Worm (Caenorhabditis elegans): Measurements from ENCODE around the gene C39F7.5.

The C39F7.5 gene

DNA sequence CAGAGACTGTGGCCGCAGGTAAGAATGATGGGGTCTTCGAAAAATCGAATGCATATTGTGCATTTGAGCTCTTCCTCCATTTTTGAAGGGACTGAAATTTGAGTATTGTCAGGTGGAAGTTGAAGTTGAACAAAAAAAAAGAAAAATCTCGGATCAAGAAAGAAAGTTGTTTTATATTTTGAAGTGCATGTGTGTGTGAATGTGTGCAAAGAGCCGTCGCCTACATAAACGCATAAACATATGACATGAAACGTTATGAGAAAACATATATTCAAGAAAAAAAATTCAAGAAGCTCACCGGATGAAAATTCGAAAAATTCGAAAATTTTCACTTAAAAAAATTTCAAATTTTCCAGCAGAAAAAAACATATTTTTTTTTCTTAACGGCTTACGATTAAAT lies 29.2 kb upstream of the C39F7.5 start, which contains the start of gene madd-2:
madd-2 (minus strand) TSS at position 101 of the 400 bp plus-strand sequence.
- TF ChIP-seq pax-1 (tag; optimal IDR thresholded peaks at IDR 0.05) = no peak
- no peak for TF ChIP-seq hlh-13 (GFP tag; optimal IDR thresholded peaks at IDR 0.05)
- TF ChIP-seq pqm-1 (tag; optimal IDR thresholded peaks at IDR 0.05) = no peak
- no peak for TF ChIP-seq elt-2 (tag; optimal IDR thresholded peaks at IDR 0.05)
- no peak for TF ChIP-seq F13H6.1 (tag; optimal IDR thresholded peaks at IDR 0.05)
- no peak for TF ChIP-seq pat-9 (tag; optimal IDR thresholded peaks at IDR 0.05)

DNA sequence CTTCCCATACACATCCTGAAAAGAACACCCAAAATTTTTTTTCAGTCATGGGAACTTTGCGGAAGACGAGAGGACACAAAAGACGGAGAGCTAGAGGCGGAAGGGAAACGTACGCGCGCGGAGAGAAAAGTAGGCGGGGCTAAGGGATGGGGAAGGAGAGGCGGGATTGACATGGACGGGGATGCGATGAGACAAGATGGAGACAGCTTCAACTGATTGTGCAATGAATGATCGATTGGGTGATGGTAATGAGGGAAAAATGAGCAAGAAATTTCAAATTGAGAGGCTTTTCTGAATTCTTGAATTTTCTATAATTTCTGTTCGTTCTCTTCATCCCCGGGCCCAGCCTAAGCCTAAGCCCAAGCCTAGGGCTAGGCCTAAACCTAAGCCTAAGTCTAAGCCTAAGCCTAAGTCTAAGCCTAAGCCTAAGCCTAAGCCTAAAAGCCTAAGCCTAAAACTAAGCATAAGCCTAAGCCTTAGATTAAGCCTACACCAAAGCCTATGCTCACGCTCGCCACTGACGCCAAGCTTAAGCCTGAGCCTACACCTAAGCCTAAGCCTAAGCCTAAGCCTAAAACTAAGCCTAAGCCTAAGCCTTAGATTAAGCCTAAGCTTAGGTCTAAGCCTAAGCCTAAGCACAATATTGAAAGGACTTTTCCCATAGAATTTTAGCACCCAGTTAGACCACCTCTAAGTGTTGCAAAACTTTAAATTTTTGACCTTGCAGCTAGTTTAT lies 28.1 kb upstream of the C39F7.5 start:
- TF ChIP-seq ceh-2 (tag; optimal IDR thresholded peaks at IDR 0.05) (no peak), pat-9 (tag; optimal IDR thresholded peaks at IDR 0.05) (no peak), unc-42 (tag; optimal IDR thresholded peaks at IDR 0.05) (peak; percentile 6), ceh-22 (tag; optimal IDR thresholded peaks at IDR 0.05) (no peak), dve-1 (tag; optimal IDR thresholded peaks at IDR 0.05) (peak; percentile 36), tbx-2 (tag; optimal IDR thresholded peaks at IDR 0.05) (no peak), dmd-4 (tag; optimal IDR thresholded peaks at IDR 0.05; ENCODE audit: borderline replicate concordance) (no peak), ama-1 (optimal IDR thresholded peaks at IDR 0.05) (no peak), pha-2 (tag; optimal IDR thresholded peaks at IDR 0.05) (no peak), hlh-6 (tag; optimal IDR thresholded peaks at IDR 0.05) (no peak), unc-55 (GFP tag; optimal IDR thresholded peaks at IDR 0.05) (peak; percentile 67), ref-2 (tag; optimal IDR thresholded peaks at IDR 0.05) (peak; percentile 7)

DNA sequence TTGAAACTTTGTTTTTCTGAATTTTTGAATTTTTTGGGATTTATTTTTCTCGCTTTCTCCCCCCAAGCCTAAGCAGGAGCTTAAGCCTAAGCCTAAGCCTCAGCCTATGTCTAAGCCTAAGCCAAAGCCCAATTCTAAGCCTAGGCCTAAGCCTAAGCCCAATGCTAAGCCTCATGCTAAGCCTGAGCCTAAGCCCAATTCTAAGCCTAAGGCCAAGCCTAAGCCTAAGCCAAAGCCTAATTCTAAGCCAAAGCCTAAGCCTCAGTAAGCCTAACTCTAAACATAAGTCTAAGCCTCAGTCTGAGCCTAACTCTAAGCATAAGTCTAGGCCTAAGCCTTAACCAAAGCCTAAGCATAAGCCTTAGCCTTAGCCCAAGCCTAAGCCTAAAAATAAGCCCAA lies 22.1 kb upstream of the C39F7.5 start:
- TF ChIP-seq dve-1 (tag; optimal IDR thresholded peaks at IDR 0.05) = peak; percentile 85
- no peak for TF ChIP-seq fkh-10 (GFP tag; optimal IDR thresholded peaks at IDR 0.05)

DNA sequence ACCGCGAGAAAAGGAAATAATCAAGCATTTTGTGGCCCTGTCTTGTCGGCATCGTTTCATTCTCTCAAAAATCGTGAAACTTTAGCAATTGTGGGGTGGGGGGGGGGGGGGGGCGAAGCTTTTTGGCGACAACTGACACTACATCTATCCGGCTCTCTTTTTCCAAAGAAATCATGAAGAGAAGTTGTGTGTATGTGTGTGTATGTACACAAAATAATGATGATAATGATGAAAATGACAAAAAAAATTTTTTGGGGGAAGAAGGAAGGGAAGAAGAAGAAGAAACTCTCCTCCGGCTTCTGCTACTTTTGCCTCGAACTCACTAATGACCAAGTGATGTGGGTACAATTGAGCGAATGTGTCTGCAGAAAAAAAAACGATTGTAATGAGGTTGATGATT lies 21.6 kb upstream of the C39F7.5 start:
- TF ChIP-seq hlh-8 (tag; optimal IDR thresholded peaks at IDR 0.05) (no peak), pha-4 (tag; optimal IDR thresholded peaks at IDR 0.05) (no peak), zip-5 (tag; optimal IDR thresholded peaks at IDR 0.05) (no peak), pax-1 (tag; optimal IDR thresholded peaks at IDR 0.05) (no peak), hlh-15 (tag; optimal IDR thresholded peaks at IDR 0.05) (no peak), ceh-48 (tag; optimal IDR thresholded peaks at IDR 0.05) (no peak), unc-55 (GFP tag; optimal IDR thresholded peaks at IDR 0.05) (peak; percentile 8)

DNA sequence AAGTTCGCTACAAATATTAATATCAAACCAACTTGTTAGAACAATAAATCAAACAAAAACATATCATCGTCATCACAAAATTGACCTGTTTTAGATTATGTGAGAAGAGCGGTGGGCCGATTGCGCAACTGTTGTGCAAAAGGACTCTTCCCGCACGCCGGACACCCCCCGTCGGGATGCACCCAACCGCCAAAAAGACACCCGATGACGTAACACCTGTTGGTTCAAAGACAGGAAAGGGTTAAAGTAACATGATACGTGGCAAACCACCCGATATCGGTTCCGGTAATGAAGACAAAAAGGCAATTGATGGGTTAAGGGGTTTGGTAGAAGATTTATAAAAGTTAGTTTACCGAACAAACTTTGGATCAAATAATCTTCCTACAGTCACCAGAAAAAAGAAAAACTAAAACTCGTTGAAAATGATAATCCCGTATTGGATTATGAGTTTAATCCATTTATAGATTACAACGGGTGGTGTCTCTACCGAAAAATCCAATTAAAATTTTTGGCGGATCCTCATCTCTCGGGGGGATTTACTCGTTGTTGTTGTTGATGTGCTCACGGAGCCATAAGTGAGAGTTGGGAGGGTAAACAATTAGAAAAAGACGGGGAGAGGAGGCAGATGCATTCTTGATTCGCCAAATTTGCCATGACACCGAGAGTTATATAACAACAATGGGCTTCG lies 20.4 kb upstream of the C39F7.5 start:
- TF ChIP-seq ceh-34 (tag; optimal IDR thresholded peaks at IDR 0.05) (peak; percentile 53), elt-2 (tag; optimal IDR thresholded peaks at IDR 0.05) (peak; percentile 67), T23F11.4 (GFP tag; optimal IDR thresholded peaks at IDR 0.05) (no peak), odd-2 (tag; optimal IDR thresholded peaks at IDR 0.05) (no peak), ref-2 (tag; optimal IDR thresholded peaks at IDR 0.05) (peak; percentile 81), unc-42 (tag; optimal IDR thresholded peaks at IDR 0.05) (peak; percentile 87)

DNA sequence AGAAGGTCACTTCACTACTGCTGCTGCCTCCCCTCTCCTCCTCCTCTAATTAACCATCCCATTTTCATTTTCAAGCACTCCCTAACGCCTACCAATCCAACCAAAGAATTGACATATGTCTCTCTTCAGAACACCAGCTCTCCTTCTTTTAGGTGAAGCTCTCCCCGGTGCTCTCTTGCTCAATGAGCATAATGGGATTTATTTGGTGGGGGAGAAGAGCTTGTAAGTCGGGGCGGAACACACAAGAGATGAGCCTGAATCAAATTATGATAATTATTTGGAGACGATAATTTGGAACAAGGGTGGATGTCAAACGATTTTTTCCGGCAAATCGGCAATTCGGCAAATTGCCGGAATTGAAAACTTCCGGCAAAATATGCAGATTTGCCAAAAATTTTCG lies 11.8 kb upstream of the C39F7.5 start:
- TF ChIP-seq unc-42 (tag; optimal IDR thresholded peaks at IDR 0.05) (peak; percentile 97), ets-4 (tag; optimal IDR thresholded peaks at IDR 0.05) (no peak)

DNA sequence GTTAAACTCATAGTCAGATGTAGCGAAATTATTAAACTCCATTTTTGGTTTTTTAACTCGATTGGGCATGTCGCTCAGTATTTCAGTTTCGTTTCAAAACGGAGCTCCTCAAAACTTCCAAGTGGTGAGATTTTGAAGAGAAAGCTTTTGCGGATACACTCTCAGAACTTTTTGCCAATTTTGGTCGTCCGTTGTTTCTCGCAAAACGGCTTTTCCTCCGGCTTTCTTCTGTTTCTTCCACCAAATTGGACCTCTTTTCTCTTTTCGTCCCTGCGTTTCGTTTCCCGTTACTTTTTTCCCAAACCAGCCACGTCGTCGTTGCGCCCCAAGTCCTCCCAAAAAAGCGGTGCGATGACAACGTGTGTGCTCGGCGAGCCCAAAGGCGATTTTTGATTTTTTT lies 4.5 kb upstream of the C39F7.5 start, which contains the start of gene C39F7.1:
C39F7.1 (plus strand) TSS at position 301 of the 400 bp plus-strand sequence.
- no peak for TF ChIP-seq unc-86 (tag; optimal IDR thresholded peaks at IDR 0.05)
- no peak for TF ChIP-seq ceh-22 (tag; optimal IDR thresholded peaks at IDR 0.05)
- TF ChIP-seq rnt-1 (tag; optimal IDR thresholded peaks at IDR 0.05) = no peak
- no peak for TF ChIP-seq che-1 (tag; optimal IDR thresholded peaks at IDR 0.05)
- TF ChIP-seq pat-9 (tag; optimal IDR thresholded peaks at IDR 0.05) = no peak
- no peak for TF ChIP-seq ceh-30 (tag; optimal IDR thresholded peaks at IDR 0.05)
- TF ChIP-seq elt-2 (tag; optimal IDR thresholded peaks at IDR 0.05) = no peak
- TF ChIP-seq pha-4 (tag; optimal IDR thresholded peaks at IDR 0.05) = no peak
- TF ChIP-seq ttx-3 (tag; optimal IDR thresholded peaks at IDR 0.05) = no peak
- no peak for TF ChIP-seq gmeb-2 (tag; optimal IDR thresholded peaks at IDR 0.05)
- no peak for TF ChIP-seq madf-2 (tag; optimal IDR thresholded peaks at IDR 0.05)
- TF ChIP-seq nhr-11 (tag; optimal IDR thresholded peaks at IDR 0.05) = no peak

Data from whole organism, late embryonic.